Fruit fly (Drosophila melanogaster): Measurements from ENCODE around the gene CG17568.
A peak's percentile ranks its signal among the peaks of the same experiment; 100 is the strongest.

Gene CG17568

dm6 chr2L:19191789-19192297 lies 10.3 kb upstream of the CG17568 start (continued):
- TF ChIP-seq Optix (GFP tag; IDR thresholded peaks at IDR 0.05), result no peak
- no peak for TF ChIP-seq CG17385 (GFP tag; optimal IDR thresholded peaks at IDR 0.05)
- peak; percentile 22 for TF ChIP-seq CG17359 (tag; optimal IDR thresholded peaks at IDR 0.05)
- TF ChIP-seq trem (tag; optimal IDR thresholded peaks at IDR 0.05), result peak; percentile 41
- no peak for TF ChIP-seq Mad (GFP tag; optimal IDR thresholded peaks at IDR 0.05)
- no peak for TF ChIP-seq zen2 (GFP tag; IDR thresholded peaks at IDR 0.05; ENCODE audit: partially characterized antibody)
- TF ChIP-seq peb (GFP tag; IDR thresholded peaks at IDR 0.05), result no peak
- no peak for TF ChIP-seq D19B (GFP tag; optimal IDR thresholded peaks at IDR 0.05)
- no peak for TF ChIP-seq bbx (GFP tag; IDR thresholded peaks at IDR 0.05; ENCODE audit: partially characterized antibody)
- TF ChIP-seq CG7357 (GFP tag; IDR thresholded peaks at IDR 0.05), result no peak
- TF ChIP-seq kay (GFP tag; optimal IDR thresholded peaks at IDR 0.05), result no peak
- no peak for TF ChIP-seq CG11456 (GFP tag; IDR thresholded peaks at IDR 0.05)
- no peak for TF ChIP-seq yki (optimal IDR thresholded peaks at IDR 0.05)
- TF ChIP-seq Taf1 (GFP tag; IDR thresholded peaks at IDR 0.05), result no peak
- TF ChIP-seq CG16863 (GFP tag; optimal IDR thresholded peaks at IDR 0.05), result no peak
- TF ChIP-seq Meics (GFP tag; optimal IDR thresholded peaks at IDR 0.05), result no peak
- no peak for TF ChIP-seq az2 (GFP tag; optimal IDR thresholded peaks at IDR 0.05)
- TF ChIP-seq CG42726 (GFP tag; IDR thresholded peaks at IDR 0.05; ENCODE audit: partially characterized antibody), result no peak
- no peak for TF ChIP-seq CG6272 (GFP tag; IDR thresholded peaks at IDR 0.05)
- no peak for TF ChIP-seq CG6689 (GFP tag; IDR thresholded peaks at IDR 0.05)
- no peak for TF ChIP-seq CG5953 (GFP tag; IDR thresholded peaks at IDR 0.05)
- TF ChIP-seq gt (GFP tag; IDR thresholded peaks at IDR 0.05), result no peak
- no peak for TF ChIP-seq Mrtf (GFP tag; IDR thresholded peaks at IDR 0.05)
- TF ChIP-seq CG4617 (GFP tag; optimal IDR thresholded peaks at IDR 0.05; ENCODE audit: borderline replicate concordance), result no peak
- TF ChIP-seq bigmax (GFP tag; optimal IDR thresholded peaks at IDR 0.05), result peak; percentile 1
- TF ChIP-seq abd-A (tag; optimal IDR thresholded peaks at IDR 0.05), result no peak
- peak; percentile 12 for TF ChIP-seq Nf-YC (tag; optimal IDR thresholded peaks at IDR 0.05)
- TF ChIP-seq CG8089 (GFP tag; optimal IDR thresholded peaks at IDR 0.05), result peak; percentile 10
- TF ChIP-seq Sox102F (GFP tag; optimal IDR thresholded peaks at IDR 0.05), result no peak
- TF ChIP-seq al (GFP tag; IDR thresholded peaks at IDR 0.05), result no peak
- no peak for TF ChIP-seq ase (GFP tag; IDR thresholded peaks at IDR 0.05)
- TF ChIP-seq fd102C (GFP tag; optimal IDR thresholded peaks at IDR 0.05), result no peak
- TF ChIP-seq CG2889 (GFP tag; IDR thresholded peaks at IDR 0.05), result no peak
- peak; percentile 56; the same call in 1 of the 3 replicates for TF ChIP-seq CG17361 (GFP tag; IDR thresholded peaks at IDR 0.05)
- no peak for TF ChIP-seq prd (optimal IDR thresholded peaks at IDR 0.05)
- no peak for TF ChIP-seq prd (GFP tag; IDR thresholded peaks at IDR 0.05)
- no peak for TF ChIP-seq tll (GFP tag; optimal IDR thresholded peaks at IDR 0.05)
- no peak for TF ChIP-seq BEAF-32 (GFP tag; optimal IDR thresholded peaks at IDR 0.05)
- TF ChIP-seq CG9932 (GFP tag; IDR thresholded peaks at IDR 0.05), result no peak
- TF ChIP-seq CG13287 (GFP tag; IDR thresholded peaks at IDR 0.05; ENCODE audit: partially characterized antibody), result no peak
- no peak for TF ChIP-seq CG4282 (GFP tag; optimal IDR thresholded peaks at IDR 0.05)
- TF ChIP-seq sisA (GFP tag; IDR thresholded peaks at IDR 0.05), result no peak
- TF ChIP-seq pros (GFP tag; optimal IDR thresholded peaks at IDR 0.05), result no peak
- peak; percentile 13 for TF ChIP-seq CG4424 (GFP tag; optimal IDR thresholded peaks at IDR 0.05)
- no peak for TF ChIP-seq NfI (GFP tag; optimal IDR thresholded peaks at IDR 0.05)
- no peak; the same call in 2 of the 3 replicates for TF ChIP-seq CG2199 (GFP tag; IDR thresholded peaks at IDR 0.05)
- peak; percentile 16 for TF ChIP-seq CG7839 (tag; optimal IDR thresholded peaks at IDR 0.05)
- no peak for TF ChIP-seq Xbp1 (GFP tag; optimal IDR thresholded peaks at IDR 0.05)
- TF ChIP-seq CG6765 (GFP tag; optimal IDR thresholded peaks at IDR 0.05), result no peak
- TF ChIP-seq Ravus (GFP tag; IDR thresholded peaks at IDR 0.05), result no peak
- no peak for TF ChIP-seq Doc3 (GFP tag; IDR thresholded peaks at IDR 0.05; ENCODE audit: partially characterized antibody)
- no peak for TF ChIP-seq CG2129 (GFP tag; IDR thresholded peaks at IDR 0.05; ENCODE audit: partially characterized antibody)
